Worm (Caenorhabditis elegans) whole organism, mixed stage, embryonic: ENCODE measurements around the gene mdt-20.

Experiments used
- elt-3 ChIP-seq: fragments of 150-350 bp; optimal IDR thresholded peaks from 2 replicates; lab custom pipeline; 2014; ENCODE audit warnings: missing biosample characterization, missing genetic modification characterization
- pha-4 ChIP-seq: fragments of 150-350 bp; optimal IDR thresholded peaks from 2 replicates; lab custom pipeline; 2018; ENCODE audit warnings: missing biosample characterization, missing genetic modification reagents, missing genetic modification characterization
- unc-39 ChIP-seq: fragments of 150-350 bp; optimal IDR thresholded peaks from 2 replicates; lab custom pipeline; 2014; ENCODE audit warnings: missing biosample characterization, missing genetic modification characterization
- unc-62 ChIP-seq: fragments of 150-350 bp; optimal IDR thresholded peaks from 2 replicates; lab custom pipeline; 2014; ENCODE audit warnings: missing biosample characterization, missing genetic modification reagents, missing genetic modification characterization

DNA sequence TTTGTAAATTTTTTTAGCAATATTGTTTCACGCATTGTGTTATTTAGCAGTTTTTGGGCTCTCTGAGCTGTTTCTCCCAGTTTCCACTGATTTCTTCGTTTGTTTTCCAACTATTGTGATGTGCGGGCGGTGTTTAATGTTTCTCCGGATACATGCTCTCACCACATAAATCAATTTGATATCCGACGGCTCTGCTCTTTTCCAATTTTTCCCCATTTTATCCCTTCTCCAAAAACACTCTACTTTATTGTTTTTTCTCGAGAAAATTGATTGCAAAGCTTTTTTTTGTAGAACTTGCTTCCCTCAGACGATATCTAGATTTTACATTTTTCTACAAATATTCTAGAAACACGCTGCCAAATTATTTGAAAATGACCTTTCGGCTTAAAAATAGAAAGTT lies 27.9 kb downstream of the mdt-20 start:
- TF ChIP-seq unc-39 (tag; lab: Kevin White, UChicago) (no peak), unc-62 (no peak), pha-4 (tag; lab: Kevin White, UChicago) (no peak), elt-3 (tag; lab: Kevin White, UChicago) (no peak)
